Worm (Caenorhabditis elegans) whole organism, L2 larva: ENCODE measurements around the gene Y116A8C.463.

Experiments
- F13H6.1 ChIP-seq: sonication (generic microtip); optimal IDR thresholded peaks from 2 replicates; lab custom pipeline; 2016; ENCODE audit warnings: missing genetic modification characterization, missing compliant biosample characterization
- R02D3.7 ChIP-seq: fragments of 150-350 bp; optimal IDR thresholded peaks from 2 replicates; lab custom pipeline; 2014; ENCODE audit warnings: missing biosample characterization, missing genetic modification characterization
- Y55F3AM.14 ChIP-seq: fragments of 200-800 bp; sonication (Bioruptor generic); optimal IDR thresholded peaks from 2 replicates; lab custom pipeline; 2018; ENCODE audit warnings: mild to moderate bottlenecking, missing genetic modification characterization, missing compliant biosample characterization
- dmd-4 ChIP-seq: sonication (generic microtip); optimal IDR thresholded peaks from 2 replicates; lab custom pipeline; 2017; ENCODE audit warnings: missing biosample characterization, missing genetic modification characterization
- egl-27 ChIP-seq: sonication (generic microtip); optimal IDR thresholded peaks from 3 replicates; lab custom pipeline; 2017; ENCODE audit warnings: missing biosample characterization, missing genetic modification reagents, missing genetic modification characterization
- fos-1 ChIP-seq: fragments of 150-350 bp; optimal IDR thresholded peaks from 2 replicates; lab custom pipeline; 2014; ENCODE audit warnings: missing biosample characterization, missing genetic modification characterization
- lin-11 ChIP-seq: fragments of 150-350 bp; sonication (generic microtip); optimal IDR thresholded peaks from 2 replicates; lab custom pipeline; 2014; ENCODE audit warnings: missing biosample characterization, missing genetic modification characterization, inconsistent platforms, mixed read lengths
- nhr-129 ChIP-seq: fragments of 150-350 bp; optimal IDR thresholded peaks from 2 replicates; lab custom pipeline; 2014; ENCODE audit warnings: missing biosample characterization, missing genetic modification characterization
- nhr-23 ChIP-seq: fragments of 150-350 bp; optimal IDR thresholded peaks from 2 replicates; lab custom pipeline; 2014; ENCODE audit warnings: missing biosample characterization, missing genetic modification reagents, missing genetic modification characterization
- nhr-25 ChIP-seq: fragments of 150-350 bp; sonication (generic microtip); optimal IDR thresholded peaks from 3 replicates; lab custom pipeline; 2014; ENCODE audit warnings: missing biosample characterization, missing genetic modification characterization
- sma-9 ChIP-seq, 2 experiments: fragments of 150-350 bp in 1 of 2; sonication (generic microtip) in 1 of 2; optimal IDR thresholded peaks; 2 replicates each; lab custom pipeline; 2014 to 2016; ENCODE audit warnings: missing genetic modification characterization in 2 of 2, mild to moderate bottlenecking in 1 of 2, missing biosample characterization in 1 of 2, missing compliant biosample characterization in 1 of 2, missing genetic modification reagents in 1 of 2, moderate library complexity in 1 of 2
- snpc-4 ChIP-seq: fragments of 150-350 bp; optimal IDR thresholded peaks from 2 replicates; lab custom pipeline; 2014; ENCODE audit warnings: missing biosample characterization, missing genetic modification characterization
- unc-39 ChIP-seq: fragments of 150-350 bp; optimal IDR thresholded peaks from 2 replicates; lab custom pipeline; 2014; ENCODE audit warnings: missing biosample characterization, missing genetic modification characterization
- unc-62 ChIP-seq: fragments of 150-350 bp; optimal IDR thresholded peaks from 2 replicates; lab custom pipeline; 2014; ENCODE audit warnings: missing biosample characterization, missing genetic modification reagents, missing genetic modification characterization
- zag-1 ChIP-seq: fragments of 150-350 bp; optimal IDR thresholded peaks from 2 replicates; lab custom pipeline; 2014; ENCODE audit warnings: missing biosample characterization, missing genetic modification characterization
- ztf-1 ChIP-seq: fragments of 200-800 bp; sonication (Bioruptor generic); conservative IDR thresholded peaks from 2 replicates; pipeline ENCODE4 v1.3.6; 2022; ENCODE audit warnings: missing genetic modification characterization, missing compliant biosample characterization
- ztf-11 ChIP-seq: sonication (generic microtip); optimal IDR thresholded peaks from 2 replicates; lab custom pipeline; 2017; ENCODE audit warnings: missing biosample characterization, missing genetic modification characterization
- ztf-4 ChIP-seq: fragments of 150-350 bp; optimal IDR thresholded peaks from 2 replicates; lab custom pipeline; 2014; ENCODE audit warnings: missing biosample characterization, missing genetic modification characterization

The Y116A8C.463 gene

ce11 chrIV:16949767-16950166 lies 30.2 kb downstream of the Y116A8C.463 start, which contains the start of gene rad-54.B:
Gene rad-54.B, plus strand, starts transcription at chrIV:16950067.
- TF ChIP-seq snpc-4 (tag; lab: Kevin White, UChicago), result no peak
- no peak for TF ChIP-seq ztf-1
- TF ChIP-seq F13H6.1 (tag; lab: Kevin White, UChicago), result no peak
- TF ChIP-seq nhr-129, result no peak
- TF ChIP-seq lin-11 (tag; lab: Kevin White, UChicago), result no peak
- no peak for TF ChIP-seq nhr-25 (tag; lab: Kevin White, UChicago)
- no peak for TF ChIP-seq ztf-11 (tag; lab: Kevin White, UChicago)

- TF ChIP-seq sma-9 (GFP tag; optimal IDR thresholded peaks at IDR 0.05; lab: Kevin White, UChicago) (no peak), sma-9 (tag; optimal IDR thresholded peaks at IDR 0.05; lab: Kevin White, UChicago) (no peak), Y55F3AM.14 (no peak), dmd-4 (no peak), zag-1 (no peak), nhr-23 (tag; lab: Kevin White, UChicago) (no peak), fos-1 (tag; lab: Kevin White, UChicago) (no peak), unc-39 (no peak), R02D3.7 (no peak), egl-27 (tag; lab: Kevin White, UChicago) (no peak), unc-62 (GFP tag; lab: Kevin White, UChicago) (no peak), ztf-11 (tag; lab: Kevin White, UChicago) (no peak)
Observed at ce11 chrIV:16952389-16952788, 32.9 kb downstream of the Y116A8C.463 start.

ce11 chrIV:16962445-16962844 lies 42.9 kb downstream of the Y116A8C.463 start:
- TF ChIP-seq lin-11 (tag; lab: Kevin White, UChicago) (no peak), ztf-4 (no peak), ztf-1 (no peak)
